Fruit fly (Drosophila melanogaster) whole organism, embryonic: Measurements from ENCODE around the gene U2af50.

ENCODE experiments used
- Aef1 ChIP-seq: fragments of 200-800 bp; sonication (Bioruptor generic); IDR thresholded peaks from 3 replicates; pipeline ENCODE4 v1.3.6; 2022; ENCODE audit warnings: missing biosample characterization, missing genetic modification characterization
- Bdp1 ChIP-seq: fragments of 200-800 bp; sonication (Bioruptor generic); optimal IDR thresholded peaks from 3 replicates; lab custom pipeline; 2016; ENCODE audit warnings: missing biosample characterization, missing genetic modification characterization
- CG10431 ChIP-seq: fragments of 200-800 bp; sonication (Bioruptor generic); optimal IDR thresholded peaks from 3 replicates; lab custom pipeline; 2018; ENCODE audit warnings: missing biosample characterization, mild to moderate bottlenecking, missing genetic modification characterization
- CG12219 ChIP-seq: fragments of 200-800 bp; sonication (Bioruptor generic); optimal IDR thresholded peaks from 3 replicates; lab custom pipeline; 2018; ENCODE audit warnings: missing biosample characterization, mild to moderate bottlenecking, missing genetic modification characterization
- CG13296 ChIP-seq: fragments of 200-800 bp; sonication (Bioruptor generic); optimal IDR thresholded peaks from 3 replicates; lab custom pipeline; 2018; ENCODE audit warnings: missing biosample characterization, mild to moderate bottlenecking, missing genetic modification characterization
- CG1647 ChIP-seq: fragments of 200-800 bp; sonication (Bioruptor generic); optimal IDR thresholded peaks from 3 replicates; lab custom pipeline; 2016; ENCODE audit warnings: missing biosample characterization, missing genetic modification characterization
- CG18764 ChIP-seq: fragments of 200-800 bp; sonication (Bioruptor generic); optimal IDR thresholded peaks from 3 replicates; lab custom pipeline; 2016; ENCODE audit warnings: missing biosample characterization, missing genetic modification characterization
- CG2116 ChIP-seq: fragments of 200-800 bp; sonication (Bioruptor generic); optimal IDR thresholded peaks from 3 replicates; lab custom pipeline; 2018; ENCODE audit warnings: missing biosample characterization, mild to moderate bottlenecking, missing genetic modification characterization
- CG30020 ChIP-seq: fragments of 200-800 bp; optimal IDR thresholded peaks from 2 replicates; lab custom pipeline; 2019; ENCODE audit warnings: missing biosample characterization, mild to moderate bottlenecking, missing genetic modification characterization, moderate library complexity
- CG31441 ChIP-seq: fragments of 200-800 bp; sonication (Bioruptor generic); IDR thresholded peaks from 2 replicates; pipeline ENCODE4 v1.3.6; 2022; ENCODE audit warnings: missing biosample characterization, missing genetic modification characterization
- CG33557 ChIP-seq: fragments of 200-800 bp; sonication (Bioruptor generic); optimal IDR thresholded peaks from 2 replicates; lab custom pipeline; 2019; ENCODE audit warnings: missing biosample characterization, mild to moderate bottlenecking, missing genetic modification characterization, moderate library complexity
- CG4360 ChIP-seq: fragments of 200-800 bp; sonication (Bioruptor generic); IDR thresholded peaks from 2 replicates; pipeline ENCODE4 v1.3.6; 2022; ENCODE audit warnings: missing biosample characterization, missing genetic modification characterization
- CG4854 ChIP-seq: fragments of 200-800 bp; sonication (Bioruptor generic); optimal IDR thresholded peaks from 2 replicates; lab custom pipeline; 2016; ENCODE audit warnings: missing biosample characterization, missing genetic modification characterization, inconsistent platforms
- CG6791 ChIP-seq: fragments of 200-800 bp; sonication (Bioruptor generic); IDR thresholded peaks from 3 replicates; pipeline ENCODE4 v1.3.6; 2022; ENCODE audit warnings: missing biosample characterization, missing genetic modification characterization; ENCODE audit not compliant: partially characterized antibody
- CG7556 ChIP-seq: fragments of 200-800 bp; sonication (Bioruptor generic); optimal IDR thresholded peaks from 2 replicates; lab custom pipeline; 2017; ENCODE audit warnings: missing biosample characterization, mild to moderate bottlenecking, missing genetic modification characterization
- CG8388 ChIP-seq: fragments of 200-800 bp; sonication (Bioruptor generic); optimal IDR thresholded peaks from 2 replicates; lab custom pipeline; 2019; ENCODE audit warnings: missing biosample characterization, mild to moderate bottlenecking, missing genetic modification characterization, moderate library complexity
- CG9437 ChIP-seq: fragments of 200-800 bp; sonication (Bioruptor generic); optimal IDR thresholded peaks from 2 replicates; lab custom pipeline; 2018; ENCODE audit warnings: missing biosample characterization, mild to moderate bottlenecking, missing genetic modification characterization
- D19A ChIP-seq: fragments of 200-800 bp; optimal IDR thresholded peaks from 3 replicates; lab custom pipeline; 2019; ENCODE audit warnings: missing biosample characterization, mild to moderate bottlenecking, missing genetic modification characterization, moderate library complexity
- ERR ChIP-seq: fragments of 200-800 bp; sonication (Bioruptor generic); optimal IDR thresholded peaks from 2 replicates; lab custom pipeline; 2016; ENCODE audit warnings: missing biosample characterization, missing genetic modification characterization
- MESR4 ChIP-seq: fragments of 200-800 bp; sonication (Bioruptor generic); optimal IDR thresholded peaks from 2 replicates; lab custom pipeline; 2018; ENCODE audit warnings: missing biosample characterization, mild to moderate bottlenecking, missing genetic modification characterization, moderate library complexity
- Meics ChIP-seq: fragments of 200-800 bp; sonication (Bioruptor generic); optimal IDR thresholded peaks from 2 replicates; lab custom pipeline; 2017; ENCODE audit warnings: missing biosample characterization, mild to moderate bottlenecking, missing genetic modification characterization
- Mes4 ChIP-seq: fragments of 200-800 bp; sonication (Bioruptor generic); optimal IDR thresholded peaks from 2 replicates; lab custom pipeline; 2016; ENCODE audit warnings: missing biosample characterization, missing genetic modification characterization
- Oli ChIP-seq: fragments of 200-800 bp; sonication (Bioruptor generic); optimal IDR thresholded peaks from 2 replicates; lab custom pipeline; 2018; ENCODE audit warnings: missing biosample characterization, mild to moderate bottlenecking, missing genetic modification characterization, moderate library complexity
- Rfx ChIP-seq: fragments of 200-800 bp; sonication (Bioruptor generic); IDR thresholded peaks from 2 replicates; pipeline ENCODE4 v1.3.6; 2022; ENCODE audit warnings: missing biosample characterization, missing genetic modification characterization
- Stat92E ChIP-seq, 3 experiments: fragments of >200 bp in 2 of 3; fragments of 200-800 bp in 1 of 3; sonication (Bioruptor generic) in 1 of 3; optimal IDR thresholded peaks; 2 replicates each; lab custom pipeline; 2017 to 2019; ENCODE audit warnings: missing biosample characterization in 3 of 3, missing genetic modification characterization in 3 of 3, mild to moderate bottlenecking in 1 of 3, moderate library complexity in 1 of 3
- Xbp1 ChIP-seq: fragments of 200-800 bp; sonication (Bioruptor generic); optimal IDR thresholded peaks from 3 replicates; lab custom pipeline; 2016; ENCODE audit warnings: missing biosample characterization, mild to moderate bottlenecking, missing genetic modification characterization
- az2 ChIP-seq: fragments of 200-800 bp; sonication (Bioruptor generic); optimal IDR thresholded peaks from 3 replicates; lab custom pipeline; 2016; ENCODE audit warnings: missing biosample characterization, missing genetic modification characterization
- bigmax ChIP-seq: fragments of 200-800 bp; sonication (Bioruptor generic); optimal IDR thresholded peaks from 2 replicates; lab custom pipeline; 2018; ENCODE audit warnings: missing biosample characterization, mild to moderate bottlenecking, missing genetic modification characterization
- cas ChIP-seq: fragments of 200-800 bp; sonication (Bioruptor generic); IDR thresholded peaks from 2 replicates; pipeline ENCODE4 v1.3.6; 2022; ENCODE audit warnings: missing biosample characterization, missing genetic modification characterization
- chm ChIP-seq: fragments of 200-800 bp; sonication (Bioruptor generic); IDR thresholded peaks from 2 replicates; pipeline ENCODE4 v1.3.6; 2022; ENCODE audit warnings: missing biosample characterization, missing genetic modification characterization
- dmrt99B ChIP-seq: fragments of 200-800 bp; sonication (Bioruptor generic); optimal IDR thresholded peaks from 2 replicates; lab custom pipeline; 2018; ENCODE audit warnings: missing biosample characterization, mild to moderate bottlenecking, missing genetic modification characterization, moderate library complexity
- dysf ChIP-seq: fragments of 200-800 bp; sonication (Bioruptor generic); IDR thresholded peaks from 3 replicates; pipeline ENCODE4 v1.3.6; 2022; ENCODE audit warnings: missing biosample characterization, missing genetic modification characterization
- ems ChIP-seq: fragments of 200-800 bp; sonication (Bioruptor generic); optimal IDR thresholded peaks from 3 replicates; lab custom pipeline; 2016; ENCODE audit warnings: missing biosample characterization, missing genetic modification characterization
- eve ChIP-seq, 2 experiments: fragments of >200 bp; optimal IDR thresholded peaks; 2 replicates each; lab custom pipeline; 2017; ENCODE audit warnings: missing biosample characterization in 2 of 2, missing genetic modification characterization in 2 of 2
- ewg ChIP-seq: fragments of 200-800 bp; sonication (Bioruptor generic); optimal IDR thresholded peaks from 3 replicates; lab custom pipeline; 2017; ENCODE audit warnings: mild to moderate bottlenecking, missing biosample characterization, missing genetic modification reagents, missing genetic modification characterization
- fd96Cb ChIP-seq: fragments of 200-800 bp; sonication (Bioruptor generic); optimal IDR thresholded peaks from 2 replicates; lab custom pipeline; 2018; ENCODE audit warnings: missing biosample characterization, mild to moderate bottlenecking, missing genetic modification characterization, moderate library complexity
- ftz-f1 ChIP-seq: fragments of 200-800 bp; sonication (Bioruptor generic); optimal IDR thresholded peaks from 2 replicates; lab custom pipeline; 2016; ENCODE audit warnings: missing biosample characterization, missing genetic modification characterization
- grau ChIP-seq: fragments of 200-800 bp; optimal IDR thresholded peaks from 3 replicates; lab custom pipeline; 2019; ENCODE audit warnings: missing biosample characterization, mild to moderate bottlenecking, missing genetic modification characterization, moderate library complexity
- gt ChIP-seq: fragments of 200-800 bp; sonication (Bioruptor generic); IDR thresholded peaks from 2 replicates; pipeline ENCODE4 v1.3.6; 2022; ENCODE audit warnings: missing biosample characterization, missing genetic modification characterization
- ind ChIP-seq: fragments of 200-800 bp; sonication (Bioruptor generic); optimal IDR thresholded peaks from 3 replicates; lab custom pipeline; 2016; ENCODE audit warnings: missing biosample characterization, missing genetic modification characterization
- insv ChIP-seq, 2 experiments: fragments of 200-800 bp; sonication (Bioruptor generic); optimal IDR thresholded peaks; 3 replicates each; lab custom pipeline; 2016 to 2018; ENCODE audit warnings: missing biosample characterization in 2 of 2, missing genetic modification characterization in 2 of 2
- kni ChIP-seq: fragments of 200-800 bp; sonication (Bioruptor generic); optimal IDR thresholded peaks from 3 replicates; lab custom pipeline; 2017; ENCODE audit warnings: mild to moderate bottlenecking, missing biosample characterization, missing genetic modification reagents, missing genetic modification characterization
- lola ChIP-seq, 3 experiments: fragments of >200 bp in 2 of 3; fragments of 200-800 bp in 1 of 3; sonication (Bioruptor generic) in 1 of 3; optimal IDR thresholded peaks; 2 replicates each; lab custom pipeline; 2017 to 2019; ENCODE audit warnings: missing biosample characterization in 3 of 3, missing genetic modification characterization in 3 of 3, mild to moderate bottlenecking in 1 of 3, moderate library complexity in 1 of 3
- luna ChIP-seq: fragments of 200-800 bp; sonication (Bioruptor generic); optimal IDR thresholded peaks from 2 replicates; lab custom pipeline; 2016; ENCODE audit warnings: missing biosample characterization, missing genetic modification characterization
- nmo ChIP-seq: fragments of 200-800 bp; sonication (Bioruptor generic); optimal IDR thresholded peaks from 2 replicates; lab custom pipeline; 2018; ENCODE audit warnings: missing biosample characterization, mild to moderate bottlenecking, missing genetic modification characterization, moderate library complexity
- pzg ChIP-seq: fragments of 200-800 bp; sonication (Bioruptor generic); optimal IDR thresholded peaks from 3 replicates; lab custom pipeline; 2018; ENCODE audit warnings: missing biosample characterization, mild to moderate bottlenecking, missing genetic modification characterization, moderate library complexity
- ro ChIP-seq: fragments of 200-800 bp; sonication (Bioruptor generic); IDR thresholded peaks from 2 replicates; pipeline ENCODE4 v1.3.6; 2022; ENCODE audit warnings: missing biosample characterization, missing genetic modification characterization
- tx ChIP-seq: fragments of 200-800 bp; sonication (Bioruptor generic); optimal IDR thresholded peaks from 2 replicates; lab custom pipeline; 2016; ENCODE audit warnings: missing biosample characterization, missing genetic modification characterization
- usp ChIP-seq: fragments of >200 bp; optimal IDR thresholded peaks from 2 replicates; lab custom pipeline; 2017; ENCODE audit warnings: missing biosample characterization, missing genetic modification characterization

Gene U2af50

DNA sequence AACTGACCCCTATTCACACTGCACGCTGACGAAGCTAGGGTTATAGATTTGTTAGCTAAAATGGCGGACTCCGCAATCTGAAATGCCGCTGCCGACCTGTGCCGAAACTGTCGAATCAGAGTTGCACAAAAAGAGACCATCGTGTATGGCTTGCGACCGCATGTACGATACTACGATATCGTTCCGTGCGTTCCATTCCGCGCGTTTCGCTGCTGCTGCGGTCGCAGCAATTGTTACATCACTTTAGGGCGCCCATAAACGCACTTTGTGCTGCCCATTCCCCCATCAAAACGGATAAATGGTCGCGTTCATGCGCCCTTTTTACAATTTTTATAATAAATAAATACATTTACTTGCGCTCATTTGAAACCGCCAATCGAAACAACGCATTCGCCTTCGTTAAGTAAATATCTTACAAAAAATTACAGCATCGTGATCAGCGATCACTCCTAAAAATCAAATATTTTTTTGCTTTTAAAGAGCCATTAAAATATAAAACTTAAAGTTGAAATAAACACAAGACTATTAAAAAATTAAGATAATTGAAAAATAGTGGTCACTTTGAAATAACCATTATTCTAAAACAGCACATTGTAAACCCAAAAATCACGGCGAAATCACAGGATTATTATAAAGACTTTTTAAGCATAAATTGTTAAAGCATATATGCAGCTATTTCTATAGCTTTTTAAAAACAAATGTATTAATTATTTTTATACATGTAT lies 38.5 kb downstream of the U2af50 start, which contains the start of gene Cyp1 (continued):
- TF ChIP-seq CG4854 (GFP tag; lab: Kevin White, UChicago) (no peak), grau (tag; lab: Kevin White, UChicago) (peak; percentile 27), Bdp1 (GFP tag; lab: Kevin White, UChicago) (no peak), Stat92E (GFP tag; optimal IDR thresholded peaks at IDR 0.05; lab: Kevin White, UChicago) (no peak), Rfx (GFP tag; lab: Robert Waterston, UW) (peak; percentile 74), Oli (tag; lab: Kevin White, UChicago) (no peak), CG8388 (GFP tag; lab: Kevin White, UChicago) (no peak), az2 (no peak), ems (GFP tag; lab: Kevin White, UChicago) (no peak), CG31441 (peak; percentile 99), ewg (peak; percentile 12), Aef1 (GFP tag; lab: Robert Waterston, UW) (0 out of 3 replicates have a peak, but pooled peaks have one; percentile 27), cas (no peak), gt (peak; percentile 59), CG6791 (peak; percentile 85), chm (GFP tag; lab: Robert Waterston, UW) (peak; percentile 81), Mes4 (no peak), CG4360 (GFP tag; lab: Robert Waterston, UW) (peak; percentile 46; the same call in 1 of the 2 replicates), CG13296 (GFP tag; lab: Kevin White, UChicago) (no peak), CG12219 (GFP tag; lab: Kevin White, UChicago) (no peak), CG10431 (GFP tag; lab: Kevin White, UChicago) (no peak), lola (GFP tag; optimal IDR thresholded peaks at IDR 0.05; lab: Kevin White, UChicago) (no peak), nmo (GFP tag; lab: Kevin White, UChicago) (peak; percentile 44), ERR (GFP tag; lab: Kevin White, UChicago) (no peak), CG30020 (tag; lab: Kevin White, UChicago) (peak; percentile 94), ind (peak; percentile 11), insv (GFP tag; optimal IDR thresholded peaks at IDR 0.05; lab: Kevin White, UChicago) (no peak), D19A (tag; lab: Kevin White, UChicago) (no peak), CG9437 (GFP tag; lab: Kevin White, UChicago) (no peak), luna (GFP tag; lab: Kevin White, UChicago) (no peak), usp (GFP tag; lab: Kevin White, UChicago) (no peak), ro (GFP tag; lab: Robert Waterston, UW) (no peak), kni (GFP tag; lab: Kevin White, UChicago) (no peak), Xbp1 (peak; percentile 34), CG18764 (GFP tag; lab: Kevin White, UChicago) (peak; percentile 72), fd96Cb (tag; lab: Kevin White, UChicago) (peak; percentile 35), CG7556 (no peak), eve (GFP tag; optimal IDR thresholded peaks at IDR 0.05; lab: Kevin White, UChicago) (no peak), MESR4 (GFP tag; lab: Kevin White, UChicago) (peak; percentile 82), dysf (GFP tag; lab: Robert Waterston, UW) (peak; percentile 47; the same call in 2 of the 3 replicates), Meics (GFP tag; lab: Kevin White, UChicago) (peak; percentile 22), ftz-f1 (peak; percentile 1), dmrt99B (tag; lab: Kevin White, UChicago) (no peak), tx (GFP tag; lab: Kevin White, UChicago) (no peak), CG1647 (GFP tag; lab: Kevin White, UChicago) (no peak), CG33557 (GFP tag; lab: Kevin White, UChicago) (no peak), bigmax (peak; percentile 80), pzg (GFP tag; lab: Kevin White, UChicago) (peak; percentile 80), CG2116 (peak; percentile 98)
